Worm (Caenorhabditis elegans) whole organism, L4 larva: ENCODE results near the gene C35A5.8.

Source experiments
- F26F4.8 ChIP-seq: fragments of 200-800 bp; sonication (Bioruptor generic); conservative IDR thresholded peaks from 2 replicates; pipeline ENCODE4 v1.3.6; 2022; ENCODE audit warnings: missing genetic modification characterization, missing compliant biosample characterization
- R02D3.7 ChIP-seq: fragments of 150-350 bp; sonication (generic microtip); optimal IDR thresholded peaks from 3 replicates; lab custom pipeline; 2014; ENCODE audit warnings: missing biosample characterization, missing genetic modification characterization
- T26A8.4 ChIP-seq: fragments of 200-800 bp; sonication (Bioruptor generic); IDR thresholded peaks from 2 replicates; pipeline ENCODE4 v1.3.6; 2022; ENCODE audit warnings: missing genetic modification characterization, missing compliant biosample characterization
- Y105C5A.15 ChIP-seq: fragments of 200-800 bp; sonication (Bioruptor generic); IDR thresholded peaks from 2 replicates; pipeline ENCODE4 v1.3.6; 2022; ENCODE audit warnings: missing genetic modification characterization, missing compliant biosample characterization
- Y75B8A.6 ChIP-seq: fragments of 200-800 bp; sonication (Bioruptor generic); IDR thresholded peaks from 2 replicates; pipeline ENCODE4 v1.3.6; 2022; ENCODE audit warnings: missing genetic modification reagents, missing genetic modification characterization, missing compliant biosample characterization
- aha-1 ChIP-seq: fragments of 150-350 bp; peaks from one replicate; lab custom pipeline; 2014; ENCODE audit warnings: missing biosample characterization, missing genetic modification characterization
- arid-1 ChIP-seq: fragments of 200-800 bp; sonication (Bioruptor generic); conservative IDR thresholded peaks from 2 replicates; pipeline ENCODE4 v1.3.6; 2022; ENCODE audit warnings: missing genetic modification reagents, missing genetic modification characterization, missing compliant biosample characterization
- ceh-20 ChIP-seq: fragments of 200-800 bp; sonication (Bioruptor generic); IDR thresholded peaks from 2 replicates; pipeline ENCODE4 v1.3.6; 2022; ENCODE audit warnings: missing genetic modification reagents, missing genetic modification characterization, missing compliant biosample characterization
- ceh-28 ChIP-seq: fragments of 150-350 bp; optimal IDR thresholded peaks from 2 replicates; lab custom pipeline; 2014; ENCODE audit warnings: missing biosample characterization, missing genetic modification reagents, missing genetic modification characterization
- ces-1 ChIP-seq: fragments of 150-350 bp; sonication (generic microtip); optimal IDR thresholded peaks from 4 replicates; lab custom pipeline; 2014; ENCODE audit warnings: missing biosample characterization, missing genetic modification reagents, missing genetic modification characterization
- dmd-6 ChIP-seq: fragments of 200-800 bp; sonication (Bioruptor generic); IDR thresholded peaks from 2 replicates; pipeline ENCODE4 v1.3.6; 2022; ENCODE audit warnings: missing genetic modification reagents, missing genetic modification characterization, missing compliant biosample characterization
- dve-1 ChIP-seq: sonication (generic microtip); optimal IDR thresholded peaks from 2 replicates; lab custom pipeline; 2017; ENCODE audit warnings: antibody characterized with exemption, mild to moderate bottlenecking, missing genetic modification characterization, missing compliant biosample characterization; ENCODE audit not compliant: insufficient read depth
- egl-27 ChIP-seq: sonication (generic microtip); optimal IDR thresholded peaks from 3 replicates; lab custom pipeline; 2017; ENCODE audit warnings: missing biosample characterization, missing genetic modification reagents, missing genetic modification characterization
- egl-43 ChIP-seq: fragments of 200-800 bp; sonication (Bioruptor generic); IDR thresholded peaks from 2 replicates; pipeline ENCODE4 v1.3.6; 2022; ENCODE audit warnings: missing genetic modification reagents, missing genetic modification characterization, missing compliant biosample characterization
- gei-8 ChIP-seq: fragments of 200-800 bp; sonication (Bioruptor generic); optimal IDR thresholded peaks from 2 replicates; lab custom pipeline; 2018; ENCODE audit warnings: mild to moderate bottlenecking, missing genetic modification characterization, missing compliant biosample characterization
- jun-1 ChIP-seq: fragments of 150-350 bp; optimal IDR thresholded peaks from 2 replicates; lab custom pipeline; 2014; ENCODE audit warnings: missing biosample characterization, missing genetic modification reagents, missing genetic modification characterization
- lim-7 ChIP-seq: fragments of 200-800 bp; sonication (Bioruptor generic); IDR thresholded peaks from 2 replicates; pipeline ENCODE4 v1.3.6; 2022; ENCODE audit warnings: missing genetic modification characterization, missing compliant biosample characterization
- lin-1 ChIP-seq: fragments of 200-800 bp; sonication (Bioruptor generic); IDR thresholded peaks from 2 replicates; pipeline ENCODE4 v1.3.6; 2022; ENCODE audit warnings: missing genetic modification reagents, missing genetic modification characterization, missing compliant biosample characterization
- lin-13 ChIP-seq: fragments of 150-350 bp; optimal IDR thresholded peaks from 2 replicates; lab custom pipeline; 2014; ENCODE audit warnings: missing biosample characterization, missing genetic modification reagents, missing genetic modification characterization
- lin-15B ChIP-seq: fragments of 150-350 bp; sonication (generic microtip); optimal IDR thresholded peaks from 3 replicates; lab custom pipeline; 2014; ENCODE audit warnings: missing biosample characterization, missing genetic modification characterization
- lin-29 ChIP-seq: fragments of 200-800 bp; sonication (Bioruptor generic); IDR thresholded peaks from 2 replicates; pipeline ENCODE4 v1.3.6; 2022; ENCODE audit warnings: missing genetic modification reagents, missing genetic modification characterization, missing compliant biosample characterization
- lin-39 ChIP-seq: fragments of 150-350 bp; optimal IDR thresholded peaks from 2 replicates; lab custom pipeline; 2014; ENCODE audit warnings: missing biosample characterization, missing genetic modification reagents, missing genetic modification characterization
- lsy-2 ChIP-seq, 2 experiments: fragments of 150-350 bp in 1 of 2; sonication (generic microtip) in 1 of 2; optimal IDR thresholded peaks; 2 replicates each; lab custom pipeline; 2014 to 2017; ENCODE audit warnings: missing biosample characterization in 2 of 2, missing genetic modification characterization in 2 of 2
- madf-5 ChIP-seq, 2 experiments: fragments of 200-800 bp; sonication (Bioruptor generic); IDR thresholded peaks; 2 replicates each; pipeline ENCODE4 v1.3.6; 2022; ENCODE audit warnings: missing compliant biosample characterization in 2 of 2, missing genetic modification characterization in 2 of 2
- madf-9 ChIP-seq: fragments of 200-800 bp; sonication (Bioruptor generic); conservative IDR thresholded peaks from 2 replicates; pipeline ENCODE4 v1.3.6; 2022; ENCODE audit warnings: missing genetic modification reagents, missing genetic modification characterization, missing compliant biosample characterization
- mdl-1 ChIP-seq, 2 experiments: fragments of 150-350 bp in 1 of 2; sonication (generic microtip) in 1 of 2; optimal IDR thresholded peaks; 2 replicates each; lab custom pipeline; 2014 to 2017; ENCODE audit warnings: missing biosample characterization in 2 of 2, missing genetic modification characterization in 2 of 2
- mep-1 ChIP-seq: fragments of 150-350 bp; sonication (generic microtip); optimal IDR thresholded peaks from 3 replicates; lab custom pipeline; 2014; ENCODE audit warnings: missing biosample characterization, missing genetic modification characterization
- nhr-102 ChIP-seq: sonication (generic microtip); optimal IDR thresholded peaks from 2 replicates; lab custom pipeline; 2016; ENCODE audit warnings: mild to moderate bottlenecking, missing genetic modification characterization, moderate library complexity, missing compliant biosample characterization
- nhr-237 ChIP-seq: sonication (generic microtip); optimal IDR thresholded peaks from 2 replicates; lab custom pipeline; 2017; ENCODE audit warnings: missing biosample characterization, missing genetic modification characterization
- nhr-28 ChIP-seq: fragments of 150-350 bp; optimal IDR thresholded peaks from 2 replicates; lab custom pipeline; 2014; ENCODE audit warnings: missing biosample characterization, missing genetic modification characterization
- nhr-41 ChIP-seq: fragments of 200-800 bp; sonication (Bioruptor generic); IDR thresholded peaks from 2 replicates; pipeline ENCODE4 v1.3.6; 2022; ENCODE audit warnings: missing genetic modification reagents, missing genetic modification characterization, missing compliant biosample characterization
- nhr-6 ChIP-seq: fragments of 150-350 bp; optimal IDR thresholded peaks from 2 replicates; lab custom pipeline; 2014; ENCODE audit warnings: missing biosample characterization, missing genetic modification characterization
- nhr-76 ChIP-seq: fragments of 150-350 bp; optimal IDR thresholded peaks from 2 replicates; lab custom pipeline; 2014; ENCODE audit warnings: missing biosample characterization, missing genetic modification characterization
- nhr-77 ChIP-seq: fragments of 150-350 bp; optimal IDR thresholded peaks from 2 replicates; lab custom pipeline; 2014; ENCODE audit warnings: missing biosample characterization, missing genetic modification characterization
- pha-4 ChIP-seq, 2 experiments: fragments of 150-350 bp in 1 of 2; fragments of 200-800 bp in 1 of 2; sonication (Bioruptor generic) in 1 of 2; IDR thresholded peaks in 1 of 2; optimal IDR thresholded peaks in 1 of 2; 2 replicates each; pipeline versions ENCODE4 v1.3.6 to Lab custom; 2014 to 2022; ENCODE audit warnings: missing genetic modification characterization in 2 of 2, missing genetic modification reagents in 2 of 2, missing biosample characterization in 1 of 2, missing compliant biosample characterization in 1 of 2
- php-3 ChIP-seq: fragments of 200-800 bp; sonication (Bioruptor generic); IDR thresholded peaks from 2 replicates; pipeline ENCODE4 v1.3.6; 2022; ENCODE audit warnings: missing genetic modification reagents, missing genetic modification characterization, missing compliant biosample characterization
- rbr-2 ChIP-seq: sonication (generic microtip); optimal IDR thresholded peaks from 2 replicates; lab custom pipeline; 2016; ENCODE audit warnings: missing genotype, missing genetic modification characterization, missing compliant biosample characterization
- saeg-2 ChIP-seq: fragments of 200-800 bp; sonication (Bioruptor generic); IDR thresholded peaks from 2 replicates; pipeline ENCODE4 v1.3.6; 2022; ENCODE audit warnings: missing genetic modification reagents, missing genetic modification characterization, missing compliant biosample characterization
- sdz-12 ChIP-seq: fragments of 200-800 bp; sonication (Bioruptor generic); optimal IDR thresholded peaks from 2 replicates; lab custom pipeline; 2018; ENCODE audit warnings: mild to moderate bottlenecking, missing genetic modification characterization, missing compliant biosample characterization
- snpc-1.2 ChIP-seq: fragments of 200-800 bp; sonication (Bioruptor generic); IDR thresholded peaks from 2 replicates; pipeline ENCODE4 v1.3.6; 2022; ENCODE audit warnings: missing genetic modification reagents, missing genetic modification characterization, missing compliant biosample characterization
- spr-1 ChIP-seq: sonication (generic microtip); optimal IDR thresholded peaks from 2 replicates; lab custom pipeline; 2016; ENCODE audit warnings: mild to moderate bottlenecking, missing genetic modification characterization, missing compliant biosample characterization
- unc-62 ChIP-seq, 3 experiments: fragments of 150-350 bp in 1 of 3; sonication (generic microtip); optimal IDR thresholded peaks in 2 of 3; peaks in 1 of 3; 1 replicate in 1 of 3; 2 replicates in 2 of 3; lab custom pipeline; 2014 to 2017; ENCODE audit warnings: missing biosample characterization in 3 of 3, missing genetic modification characterization in 3 of 3, missing genetic modification reagents in 3 of 3, missing genotype in 1 of 3
- zfp-3 ChIP-seq: fragments of 200-800 bp; sonication (Bioruptor generic); conservative IDR thresholded peaks from 2 replicates; pipeline ENCODE4 v1.3.6; 2022; ENCODE audit warnings: missing genetic modification reagents, missing genetic modification characterization, missing compliant biosample characterization
- zip-2 ChIP-seq: fragments of 150-350 bp; optimal IDR thresholded peaks from 2 replicates; lab custom pipeline; 2014; ENCODE audit warnings: missing biosample characterization, missing genetic modification characterization
- ztf-7 ChIP-seq: fragments of 150-350 bp; optimal IDR thresholded peaks from 2 replicates; lab custom pipeline; 2014; ENCODE audit warnings: missing biosample characterization, missing genetic modification characterization

The C35A5.8 gene

DNA sequence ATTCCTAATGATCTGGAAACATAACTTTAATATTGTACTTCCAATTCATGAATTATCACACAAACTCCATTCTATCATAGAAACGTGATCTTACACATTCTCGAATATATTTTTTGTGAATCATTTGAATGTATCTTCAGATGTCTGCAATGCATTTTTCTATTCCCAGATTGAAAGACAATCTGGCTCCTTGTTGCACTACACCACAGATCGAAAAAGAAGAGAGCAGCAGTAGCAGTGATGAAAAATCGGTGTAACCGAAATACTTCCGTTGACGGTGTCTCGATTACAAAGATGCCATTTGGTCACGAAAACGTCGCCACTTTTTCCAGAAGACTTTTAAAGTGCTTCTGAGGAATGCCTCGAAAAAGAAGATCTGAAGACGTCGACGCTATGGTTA, 14.3 kb upstream of the C35A5.8 start, which contains the start of gene degt-1:
Gene degt-1 (plus strand): TSS at position 301 of the 400 bp plus-strand sequence.
- TF ChIP-seq lin-13 (GFP tag; lab: Kevin White, UChicago) (no peak), R02D3.7 (tag; lab: Kevin White, UChicago) (no peak), dmd-6 (GFP tag; lab: Robert Waterston, UW) (no peak), mdl-1 (tag; optimal IDR thresholded peaks at IDR 0.05; lab: Kevin White, UChicago) (no peak), nhr-41 (GFP tag; lab: Robert Waterston, UW) (no peak), egl-27 (no peak), spr-1 (tag; lab: Kevin White, UChicago) (no peak), ces-1 (GFP tag; lab: Kevin White, UChicago) (no peak), lin-1 (GFP tag; lab: Robert Waterston, UW) (no peak), aha-1 (tag; lab: Kevin White, UChicago) (no peak), madf-5 (GFP tag; IDR thresholded peaks at IDR 0.05; lab: Robert Waterston, UW) (no peak), nhr-28 (tag; lab: Kevin White, UChicago) (no peak), lin-15B (tag; lab: Kevin White, UChicago) (no peak)

DNA sequence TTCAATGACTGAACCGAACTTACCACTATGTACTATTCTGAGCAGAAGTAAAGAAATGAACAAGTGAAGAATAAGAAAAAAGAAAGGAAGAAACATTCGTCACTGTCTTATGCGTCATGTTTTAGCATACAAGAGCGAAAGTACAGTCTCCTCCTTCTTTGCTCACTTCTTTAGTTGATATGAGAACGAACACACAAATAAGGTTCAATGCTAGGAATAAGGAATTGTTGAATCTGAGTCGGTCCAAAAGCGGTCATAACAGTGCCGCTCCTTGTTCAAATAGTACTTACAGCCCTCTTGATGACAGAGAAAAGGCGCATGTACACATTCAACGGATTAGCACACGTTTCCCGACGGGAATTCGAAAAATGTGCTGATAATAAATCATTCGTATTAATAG, 13.4 kb upstream of the C35A5.8 start, which contains the start of gene F25D1.8:
Gene F25D1.8 (plus strand): TSS at position 301 of the 400 bp plus-strand sequence.
- TF ChIP-seq madf-9 (GFP tag; lab: Robert Waterston, UW) (no peak), Y105C5A.15 (GFP tag; lab: Robert Waterston, UW) (no peak), php-3 (GFP tag; lab: Robert Waterston, UW) (no peak), ces-1 (GFP tag; lab: Kevin White, UChicago) (no peak), nhr-102 (tag; lab: Kevin White, UChicago) (no peak), Y75B8A.6 (no peak), pha-4 (GFP tag; IDR thresholded peaks at IDR 0.05; lab: Robert Waterston, UW) (no peak), pha-4 (tag; optimal IDR thresholded peaks at IDR 0.05; lab: Kevin White, UChicago) (no peak), ceh-20 (GFP tag; lab: Robert Waterston, UW) (no peak), zip-2 (tag; lab: Kevin White, UChicago) (no peak)

DNA sequence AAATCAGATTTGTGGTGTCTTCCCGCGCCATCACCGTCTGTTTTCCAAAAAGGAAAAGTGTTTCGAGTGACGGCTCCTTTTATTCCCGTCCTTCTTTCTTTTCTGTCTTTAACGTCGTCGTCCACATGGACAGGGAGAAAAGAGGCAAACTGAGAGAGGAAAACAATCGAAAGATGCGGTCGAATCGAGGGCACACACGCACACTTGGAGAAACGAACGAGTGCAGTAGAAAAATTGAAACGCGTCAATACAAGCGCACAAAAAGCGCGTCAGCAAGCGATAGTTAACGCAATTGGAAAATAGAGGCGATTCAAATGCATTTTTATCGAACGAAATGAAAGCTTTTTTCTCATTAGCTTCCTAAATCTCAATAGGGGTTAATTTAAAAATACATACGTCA, 11.1 kb upstream of the C35A5.8 start:
- TF ChIP-seq gei-8 (GFP tag; lab: Kevin White, UChicago): no peak
- TF ChIP-seq lin-39 (tag; lab: Kevin White, UChicago): no peak
- no peak for TF ChIP-seq madf-5 (GFP tag; IDR thresholded peaks at IDR 0.05; lab: Robert Waterston, UW)
- peak; percentile 75 to 93 for TF ChIP-seq lsy-2 (tag; optimal IDR thresholded peaks at IDR 0.05; lab: Kevin White, UChicago)
- TF ChIP-seq Y75B8A.6: no peak
- peak; percentile 44 for TF ChIP-seq ceh-28 (tag; lab: Kevin White, UChicago)
- TF ChIP-seq nhr-77 (tag; lab: Kevin White, UChicago): peak; percentile 77
- peak; percentile 94 for TF ChIP-seq mep-1
- peak; percentile 81 for TF ChIP-seq nhr-102 (tag; lab: Kevin White, UChicago)
- no peak for TF ChIP-seq lim-7 (GFP tag; lab: Robert Waterston, UW)
- 0 out of 2 replicates have a peak, but pooled peaks have one; percentile 55 for TF ChIP-seq lin-29
- peak; percentile 84 for TF ChIP-seq dmd-6 (GFP tag; lab: Robert Waterston, UW)
- TF ChIP-seq egl-27: no peak
- no peak for TF ChIP-seq nhr-76 (tag; lab: Kevin White, UChicago)
- peak; percentile 8 for TF ChIP-seq lin-15B (tag; lab: Kevin White, UChicago)
- peak; percentile 66; the same call in 1 of the 2 replicates for TF ChIP-seq egl-43 (GFP tag; lab: Robert Waterston, UW)
- peak; percentile 89 for TF ChIP-seq T26A8.4 (GFP tag; lab: Robert Waterston, UW)
- TF ChIP-seq dve-1: peak; percentile 92
- no peak for TF ChIP-seq nhr-237 (tag; lab: Kevin White, UChicago)
- peak; percentile 55 for TF ChIP-seq nhr-6
- TF ChIP-seq aha-1 (tag; lab: Kevin White, UChicago): peak; percentile 96
- peak; percentile 17 for TF ChIP-seq jun-1 (tag; lab: Kevin White, UChicago)
- no peak for TF ChIP-seq sdz-12 (GFP tag; lab: Kevin White, UChicago)
- TF ChIP-seq zip-2 (tag; lab: Kevin White, UChicago): no peak
- TF ChIP-seq rbr-2: peak; percentile 93
- no peak for TF ChIP-seq F26F4.8 (GFP tag; lab: Robert Waterston, UW)
- no peak for TF ChIP-seq zfp-3 (GFP tag; lab: Robert Waterston, UW)
- TF ChIP-seq snpc-1.2 (GFP tag; lab: Robert Waterston, UW): no peak
- TF ChIP-seq ces-1 (GFP tag; lab: Kevin White, UChicago): no peak
- TF ChIP-seq unc-62 (GFP tag; optimal IDR thresholded peaks at IDR 0.05 in 1 of 2; lab: Kevin White, UChicago): peak in 1 of 2 experiments; percentile 99
- no peak for TF ChIP-seq unc-62 (tag; optimal IDR thresholded peaks at IDR 0.05; lab: Kevin White, UChicago)
- 0 out of 2 replicates have a peak, but pooled peaks have one; percentile 10 for TF ChIP-seq arid-1 (GFP tag; lab: Robert Waterston, UW)
- TF ChIP-seq saeg-2 (GFP tag; lab: Robert Waterston, UW): no peak
- peak; percentile 85 for TF ChIP-seq ztf-7 (tag; lab: Kevin White, UChicago)
